Fruit fly (Drosophila melanogaster) whole organism, embryonic: ENCODE measurements around the gene SecS.

Source experiments
- Antp ChIP-seq: fragments of 200-800 bp; sonication (Bioruptor generic); optimal IDR thresholded peaks from 3 replicates; lab custom pipeline; 2016; ENCODE audit warnings: missing biosample characterization, missing genetic modification characterization
- Atf3 ChIP-seq: fragments of 200-800 bp; sonication (Bioruptor generic); optimal IDR thresholded peaks from 3 replicates; lab custom pipeline; 2016; ENCODE audit warnings: missing biosample characterization, missing genetic modification characterization
- CG10147 ChIP-seq: fragments of 200-800 bp; sonication (Bioruptor generic); optimal IDR thresholded peaks from 2 replicates; lab custom pipeline; 2019; ENCODE audit warnings: missing biosample characterization, mild to moderate bottlenecking, missing genetic modification characterization, moderate library complexity
- CG10321 ChIP-seq: fragments of 200-800 bp; sonication (Bioruptor generic); IDR thresholded peaks from 2 replicates; pipeline ENCODE4 v1.3.6; 2022; ENCODE audit warnings: missing biosample characterization, missing genetic modification characterization
- CG10462 ChIP-seq: fragments of 200-800 bp; sonication (Bioruptor generic); optimal IDR thresholded peaks from 2 replicates; lab custom pipeline; 2016; ENCODE audit warnings: missing biosample characterization, missing genetic modification characterization
- CG14965 ChIP-seq: fragments of 200-800 bp; sonication (Bioruptor generic); optimal IDR thresholded peaks from 2 replicates; lab custom pipeline; 2016; ENCODE audit warnings: missing biosample characterization, missing genetic modification characterization, borderline replicate concordance
- CG16813 ChIP-seq: fragments of 200-800 bp; sonication (Bioruptor generic); IDR thresholded peaks from 3 replicates; pipeline ENCODE4 v1.3.6; 2022; ENCODE audit warnings: missing biosample characterization, missing genetic modification characterization; ENCODE audit not compliant: partially characterized antibody
- CG16815 ChIP-seq: fragments of 200-800 bp; sonication (Bioruptor generic); optimal IDR thresholded peaks from 3 replicates; lab custom pipeline; 2017; ENCODE audit warnings: missing biosample characterization, mild to moderate bottlenecking, missing genetic modification characterization
- CG17612 ChIP-seq: fragments of 200-800 bp; sonication (Bioruptor generic); IDR thresholded peaks from 2 replicates; pipeline ENCODE4 v1.3.6; 2022; ENCODE audit warnings: missing biosample characterization, missing genetic modification characterization
- CG18764 ChIP-seq: fragments of 200-800 bp; sonication (Bioruptor generic); optimal IDR thresholded peaks from 3 replicates; lab custom pipeline; 2016; ENCODE audit warnings: missing biosample characterization, missing genetic modification characterization
- CG4282 ChIP-seq: fragments of 200-800 bp; sonication (Bioruptor generic); optimal IDR thresholded peaks from 2 replicates; lab custom pipeline; 2016; ENCODE audit warnings: missing biosample characterization, missing genetic modification characterization
- CG4328 ChIP-seq: fragments of 200-800 bp; sonication (Bioruptor generic); optimal IDR thresholded peaks from 3 replicates; lab custom pipeline; 2017; ENCODE audit warnings: missing biosample characterization, missing genetic modification reagents, missing genetic modification characterization
- CG8478 ChIP-seq: fragments of >200 bp; optimal IDR thresholded peaks from 2 replicates; lab custom pipeline; 2018
- CG9797 ChIP-seq: fragments of 200-800 bp; sonication (Bioruptor generic); optimal IDR thresholded peaks from 3 replicates; lab custom pipeline; 2018; ENCODE audit warnings: missing biosample characterization, mild to moderate bottlenecking, missing genetic modification characterization
- CG9932 ChIP-seq: fragments of 200-800 bp; sonication (Bioruptor generic); IDR thresholded peaks from 2 replicates; pipeline ENCODE4 v1.3.6; 2022; ENCODE audit warnings: missing biosample characterization, missing genetic modification characterization
- D ChIP-seq, 2 experiments: fragments of 200-800 bp in 1 of 2; fragments of >200 bp in 1 of 2; sonication (Bioruptor generic) in 1 of 2; optimal IDR thresholded peaks; 2 replicates in 1 of 2; 3 replicates in 1 of 2; lab custom pipeline; 2017; ENCODE audit warnings: mild to moderate bottlenecking in 1 of 2, missing biosample characterization in 1 of 2, missing genetic modification characterization in 1 of 2, missing genetic modification reagents in 1 of 2
- D19A ChIP-seq: fragments of 200-800 bp; optimal IDR thresholded peaks from 3 replicates; lab custom pipeline; 2019; ENCODE audit warnings: missing biosample characterization, mild to moderate bottlenecking, missing genetic modification characterization, moderate library complexity
- Dfd ChIP-seq, 2 experiments: fragments of >200 bp; optimal IDR thresholded peaks; 2 replicates each; lab custom pipeline; 2017; ENCODE audit warnings: missing biosample characterization in 2 of 2, missing genetic modification characterization in 2 of 2
- Dref ChIP-seq: fragments of 200-800 bp; sonication (Bioruptor generic); IDR thresholded peaks from 2 replicates; pipeline ENCODE4 v1.3.6; 2022; ENCODE audit warnings: missing biosample characterization, missing genetic modification characterization
- H15 ChIP-seq: fragments of 200-800 bp; sonication (Bioruptor generic); IDR thresholded peaks from 3 replicates; pipeline ENCODE4 v1.3.6; 2022; ENCODE audit warnings: missing biosample characterization, missing genetic modification characterization
- Hr78 ChIP-seq, 2 experiments: fragments of 200-800 bp in 1 of 2; fragments of >200 bp in 1 of 2; sonication (Bioruptor generic) in 1 of 2; optimal IDR thresholded peaks; 2 replicates each; lab custom pipeline; 2017 to 2019; ENCODE audit warnings: missing biosample characterization in 2 of 2, missing genetic modification characterization in 2 of 2, mild to moderate bottlenecking in 1 of 2, moderate library complexity in 1 of 2
- Meics ChIP-seq: fragments of 200-800 bp; sonication (Bioruptor generic); optimal IDR thresholded peaks from 2 replicates; lab custom pipeline; 2017; ENCODE audit warnings: missing biosample characterization, mild to moderate bottlenecking, missing genetic modification characterization
- Mes4 ChIP-seq: fragments of 200-800 bp; sonication (Bioruptor generic); optimal IDR thresholded peaks from 2 replicates; lab custom pipeline; 2016; ENCODE audit warnings: missing biosample characterization, missing genetic modification characterization
- PHDP ChIP-seq: fragments of 200-800 bp; sonication (Bioruptor generic); optimal IDR thresholded peaks from 3 replicates; lab custom pipeline; 2018; ENCODE audit warnings: missing biosample characterization, mild to moderate bottlenecking, missing genetic modification characterization, moderate library complexity
- Rfx ChIP-seq: fragments of 200-800 bp; sonication (Bioruptor generic); IDR thresholded peaks from 2 replicates; pipeline ENCODE4 v1.3.6; 2022; ENCODE audit warnings: missing biosample characterization, missing genetic modification characterization
- Sin3A ChIP-seq: fragments of >200 bp; optimal IDR thresholded peaks from 2 replicates; lab custom pipeline; 2018
- Sry-β ChIP-seq: fragments of 200-800 bp; sonication (Bioruptor generic); optimal IDR thresholded peaks from 2 replicates; lab custom pipeline; 2018; ENCODE audit warnings: missing biosample characterization, mild to moderate bottlenecking, missing genetic modification characterization, moderate library complexity
- Tbp ChIP-seq: fragments of >200 bp; optimal IDR thresholded peaks from 2 replicates; lab custom pipeline; 2018; ENCODE audit warnings: missing biosample characterization, missing genetic modification characterization
- Vsx1 ChIP-seq: fragments of 200-800 bp; sonication (Bioruptor generic); optimal IDR thresholded peaks from 2 replicates; lab custom pipeline; 2017; ENCODE audit warnings: missing biosample characterization, mild to moderate bottlenecking, missing genetic modification characterization, missing genetic modification reagents
- Xbp1 ChIP-seq: fragments of 200-800 bp; sonication (Bioruptor generic); optimal IDR thresholded peaks from 3 replicates; lab custom pipeline; 2016; ENCODE audit warnings: missing biosample characterization, mild to moderate bottlenecking, missing genetic modification characterization
- al ChIP-seq: fragments of 200-800 bp; sonication (Bioruptor generic); IDR thresholded peaks from 2 replicates; pipeline ENCODE4 v1.3.6; 2022; ENCODE audit warnings: missing biosample characterization, missing genetic modification characterization
- bcd ChIP-seq: fragments of 200-800 bp; sonication (Bioruptor generic); optimal IDR thresholded peaks from 2 replicates; lab custom pipeline; 2017; ENCODE audit warnings: missing biosample characterization, mild to moderate bottlenecking, missing genetic modification characterization
- btn ChIP-seq: fragments of 200-800 bp; sonication (Bioruptor generic); optimal IDR thresholded peaks from 2 replicates; lab custom pipeline; 2016; ENCODE audit warnings: missing biosample characterization, missing genetic modification characterization
- dati ChIP-seq: fragments of 200-800 bp; sonication (Bioruptor generic); IDR thresholded peaks from 2 replicates; pipeline ENCODE4 v1.3.6; 2022; ENCODE audit warnings: missing biosample characterization, missing genetic modification characterization
- dmrt99B ChIP-seq: fragments of 200-800 bp; sonication (Bioruptor generic); optimal IDR thresholded peaks from 2 replicates; lab custom pipeline; 2018; ENCODE audit warnings: missing biosample characterization, mild to moderate bottlenecking, missing genetic modification characterization, moderate library complexity
- fu2 ChIP-seq: fragments of 200-800 bp; sonication (Bioruptor generic); optimal IDR thresholded peaks from 2 replicates; lab custom pipeline; 2016; ENCODE audit warnings: missing biosample characterization, missing genetic modification characterization
- gcm2 ChIP-seq: fragments of 200-800 bp; sonication (Bioruptor generic); optimal IDR thresholded peaks from 2 replicates; lab custom pipeline; 2016; ENCODE audit warnings: missing biosample characterization, missing genetic modification characterization
- gsb ChIP-seq: fragments of 200-800 bp; sonication (Bioruptor generic); IDR thresholded peaks from 2 replicates; pipeline ENCODE4 v1.3.6; 2022; ENCODE audit warnings: missing biosample characterization, missing genetic modification characterization
- ken ChIP-seq: fragments of 200-800 bp; sonication (Bioruptor generic); IDR thresholded peaks from 3 replicates; pipeline ENCODE4 v1.3.6; 2022; ENCODE audit warnings: missing biosample characterization, missing genetic modification characterization
- knrl ChIP-seq: fragments of 200-800 bp; sonication (Bioruptor generic); IDR thresholded peaks from 3 replicates; pipeline ENCODE4 v1.3.6; 2022; ENCODE audit warnings: missing biosample characterization, missing genetic modification characterization; ENCODE audit not compliant: partially characterized antibody
- lola ChIP-seq, 3 experiments: fragments of >200 bp in 2 of 3; fragments of 200-800 bp in 1 of 3; sonication (Bioruptor generic) in 1 of 3; optimal IDR thresholded peaks; 2 replicates each; lab custom pipeline; 2017 to 2019; ENCODE audit warnings: missing biosample characterization in 3 of 3, missing genetic modification characterization in 3 of 3, mild to moderate bottlenecking in 1 of 3, moderate library complexity in 1 of 3
- nom ChIP-seq: fragments of 200-800 bp; sonication (Bioruptor generic); optimal IDR thresholded peaks from 2 replicates; lab custom pipeline; 2017; ENCODE audit warnings: missing biosample characterization, missing genetic modification characterization, mild to moderate bottlenecking, moderate library complexity, missing genetic modification reagents
- peb ChIP-seq: fragments of 200-800 bp; sonication (Bioruptor generic); IDR thresholded peaks from 2 replicates; pipeline ENCODE4 v1.3.6; 2022; ENCODE audit warnings: missing biosample characterization, missing genetic modification characterization
- pzg ChIP-seq: fragments of 200-800 bp; sonication (Bioruptor generic); optimal IDR thresholded peaks from 3 replicates; lab custom pipeline; 2018; ENCODE audit warnings: missing biosample characterization, mild to moderate bottlenecking, missing genetic modification characterization, moderate library complexity
- sens ChIP-seq: fragments of 200-800 bp; sonication (Bioruptor generic); peaks from one replicate; lab custom pipeline; 2016; ENCODE audit warnings: missing biosample characterization, missing genetic modification characterization
- shn ChIP-seq: fragments of 200-800 bp; sonication (Bioruptor generic); optimal IDR thresholded peaks from 3 replicates; lab custom pipeline; 2016; ENCODE audit warnings: missing biosample characterization, missing genetic modification characterization
- so ChIP-seq: fragments of 200-800 bp; sonication (Bioruptor generic); IDR thresholded peaks from 3 replicates; pipeline ENCODE4 v1.3.6; 2022; ENCODE audit warnings: missing biosample characterization, missing genetic modification characterization
- sob ChIP-seq: fragments of 200-800 bp; sonication (Bioruptor generic); IDR thresholded peaks from 2 replicates; pipeline ENCODE4 v1.3.6; 2022; ENCODE audit warnings: missing biosample characterization, missing genetic modification characterization
- stc ChIP-seq: fragments of 200-800 bp; sonication (Bioruptor generic); IDR thresholded peaks from 2 replicates; pipeline ENCODE4 v1.3.6; 2022; ENCODE audit warnings: missing biosample characterization, missing genetic modification characterization
- sug ChIP-seq: fragments of 200-800 bp; optimal IDR thresholded peaks from 2 replicates; lab custom pipeline; 2019; ENCODE audit warnings: missing biosample characterization, mild to moderate bottlenecking, missing genetic modification characterization, moderate library complexity
- zen2 ChIP-seq: fragments of 200-800 bp; sonication (Bioruptor generic); IDR thresholded peaks from 3 replicates; pipeline ENCODE4 v1.3.6; 2022; ENCODE audit warnings: missing biosample characterization, missing genetic modification characterization; ENCODE audit not compliant: partially characterized antibody

SecS gene

dm6 chr3R:5606477-5606876, 5.2 kb downstream of the SecS start, which contains the start of gene asl (continued):
- no peak for TF ChIP-seq peb (GFP tag; lab: Robert Waterston, UW)
- TF ChIP-seq zen2 (GFP tag; lab: Robert Waterston, UW), result no peak
- TF ChIP-seq Dref, result peak; percentile 31; the same call in 1 of the 2 replicates
- TF ChIP-seq CG16813, result peak; percentile 39; the same call in 1 of the 3 replicates
- peak; percentile 34 for TF ChIP-seq Mes4
- TF ChIP-seq gsb (GFP tag; lab: Robert Waterston, UW), result no peak
- TF ChIP-seq Vsx1 (GFP tag; lab: Kevin White, UChicago), result no peak
- TF ChIP-seq CG9932 (GFP tag; lab: Robert Waterston, UW), result peak; percentile 56
- peak; percentile 93 for TF ChIP-seq sens (GFP tag; lab: Kevin White, UChicago)
- TF ChIP-seq shn, result peak; percentile 25
- peak; percentile 48 for TF ChIP-seq nom
- peak; percentile 31 for TF ChIP-seq fu2
- TF ChIP-seq Rfx (GFP tag; lab: Robert Waterston, UW), result peak; percentile 79
- peak; percentile 63 for TF ChIP-seq CG18764
- peak; percentile 62 for TF ChIP-seq bcd (GFP tag; lab: Kevin White, UChicago)
- no peak for TF ChIP-seq D (optimal IDR thresholded peaks at IDR 0.05; lab: Kevin White, UChicago)
- peak; percentile 44 for TF ChIP-seq D (GFP tag; optimal IDR thresholded peaks at IDR 0.05; lab: Kevin White, UChicago)
- peak; percentile 65; the same call in 1 of the 3 replicates for TF ChIP-seq ken (GFP tag; lab: Robert Waterston, UW)
- TF ChIP-seq sob (GFP tag; lab: Robert Waterston, UW), result peak; percentile 48; the same call in 1 of the 2 replicates
- TF ChIP-seq Dfd (GFP tag; optimal IDR thresholded peaks at IDR 0.05; lab: Kevin White, UChicago), result peak in 1 of 2 experiments; percentile 78
- peak in 2 of 3 experiments; percentile 71 to 98 for TF ChIP-seq lola (GFP tag; optimal IDR thresholded peaks at IDR 0.05; lab: Kevin White, UChicago)
- TF ChIP-seq CG16815 (GFP tag; lab: Kevin White, UChicago), result peak; percentile 39
- TF ChIP-seq Atf3, result no peak
- TF ChIP-seq Antp (GFP tag; lab: Kevin White, UChicago), result peak; percentile 41
- TF ChIP-seq D19A (tag; lab: Kevin White, UChicago), result peak; percentile 60
- TF ChIP-seq Hr78 (GFP tag; optimal IDR thresholded peaks at IDR 0.05; lab: Kevin White, UChicago), result peak in 1 of 2 experiments; percentile 65
- TF ChIP-seq btn (GFP tag; lab: Kevin White, UChicago), result no peak
- TF ChIP-seq sug, result peak; percentile 64
- peak; percentile 27 for TF ChIP-seq CG10147
- peak; percentile 19 for TF ChIP-seq Sry-β (GFP tag; lab: Kevin White, UChicago)
- TF ChIP-seq Meics, result peak; percentile 62
- peak; percentile 85 for TF ChIP-seq pzg (GFP tag; lab: Kevin White, UChicago)
- peak; percentile 21; the same call in 1 of the 3 replicates for TF ChIP-seq knrl
- TF ChIP-seq stc (GFP tag; lab: Robert Waterston, UW), result peak; percentile 50; the same call in 1 of the 2 replicates
- TF ChIP-seq CG9797 (GFP tag; lab: Kevin White, UChicago), result peak; percentile 61
- peak; percentile 31; the same call in 1 of the 2 replicates for TF ChIP-seq al (GFP tag; lab: Robert Waterston, UW)
- TF ChIP-seq so (GFP tag; lab: Robert Waterston, UW), result no peak
- TF ChIP-seq Xbp1 (GFP tag; lab: Kevin White, UChicago), result peak; percentile 69
- TF ChIP-seq CG10462, result peak; percentile 8
- no peak for TF ChIP-seq dmrt99B (tag; lab: Kevin White, UChicago)
- TF ChIP-seq PHDP (tag; lab: Kevin White, UChicago), result peak; percentile 63
- 0 out of 2 replicates have a peak, but pooled peaks have one; percentile 25 for TF ChIP-seq dati (GFP tag; lab: Robert Waterston, UW)
- TF ChIP-seq CG14965 (GFP tag; lab: Kevin White, UChicago), result no peak
- no peak for TF ChIP-seq H15 (GFP tag; lab: Robert Waterston, UW)
- TF ChIP-seq Tbp (GFP tag; lab: Kevin White, UChicago), result peak; percentile 2
- TF ChIP-seq CG4282 (GFP tag; lab: Kevin White, UChicago), result no peak
- TF ChIP-seq gcm2 (GFP tag; lab: Kevin White, UChicago), result no peak
- no peak for TF ChIP-seq CG17612
- peak; percentile 74 for TF ChIP-seq Sin3A (lab: Kevin White, UChicago)
- no peak for TF ChIP-seq CG10321 (GFP tag; lab: Robert Waterston, UW)
- no peak for TF ChIP-seq CG8478 (lab: Kevin White, UChicago)
- peak; percentile 7 for TF ChIP-seq CG4328
